Worm (Caenorhabditis elegans) whole organism, L4 larva: ENCODE data around the gene F39D8.3.

Experiments
- F10B5.3 ChIP-seq: sonication (generic microtip); optimal IDR thresholded peaks from 2 replicates; lab custom pipeline; 2016; ENCODE audit warnings: mild to moderate bottlenecking, missing genetic modification characterization, missing compliant biosample characterization
- F26F4.8 ChIP-seq: fragments of 200-800 bp; sonication (Bioruptor generic); conservative IDR thresholded peaks from 2 replicates; pipeline ENCODE4 v1.3.6; 2022; ENCODE audit warnings: missing genetic modification characterization, missing compliant biosample characterization
- T20F7.1 ChIP-seq: fragments of 200-800 bp; sonication (Bioruptor generic); optimal IDR thresholded peaks from 2 replicates; lab custom pipeline; 2018; ENCODE audit warnings: mild to moderate bottlenecking, missing genetic modification characterization, missing compliant biosample characterization
- Y48G9A.11 ChIP-seq: fragments of 200-800 bp; sonication (Bioruptor generic); IDR thresholded peaks from 2 replicates; pipeline ENCODE4 v1.3.6; 2022; ENCODE audit warnings: missing genetic modification reagents, missing genetic modification characterization, missing compliant biosample characterization
- Y75B8A.6 ChIP-seq: fragments of 200-800 bp; sonication (Bioruptor generic); IDR thresholded peaks from 2 replicates; pipeline ENCODE4 v1.3.6; 2022; ENCODE audit warnings: missing genetic modification reagents, missing genetic modification characterization, missing compliant biosample characterization
- ZK546.5 ChIP-seq, 2 experiments: sonication (generic microtip); optimal IDR thresholded peaks; 2 replicates each; lab custom pipeline; 2017; ENCODE audit warnings: missing biosample characterization in 2 of 2, missing genetic modification characterization in 2 of 2
- aha-1 ChIP-seq: fragments of 150-350 bp; peaks from one replicate; lab custom pipeline; 2014; ENCODE audit warnings: missing biosample characterization, missing genetic modification characterization
- aly-2 ChIP-seq: sonication (generic microtip); optimal IDR thresholded peaks from 2 replicates; lab custom pipeline; 2018; ENCODE audit warnings: missing biosample characterization, missing genetic modification characterization
- arid-1 ChIP-seq: fragments of 200-800 bp; sonication (Bioruptor generic); conservative IDR thresholded peaks from 2 replicates; pipeline ENCODE4 v1.3.6; 2022; ENCODE audit warnings: missing genetic modification reagents, missing genetic modification characterization, missing compliant biosample characterization
- ceh-32 ChIP-seq: sonication (generic microtip); optimal IDR thresholded peaks from 2 replicates; lab custom pipeline; 2016; ENCODE audit warnings: mild to moderate bottlenecking, missing genetic modification characterization, missing compliant biosample characterization; ENCODE audit not compliant: poor library complexity
- ceh-44 ChIP-seq: fragments of 200-800 bp; sonication (Bioruptor generic); IDR thresholded peaks from 2 replicates; pipeline ENCODE4 v1.3.6; 2022; ENCODE audit warnings: missing genetic modification reagents, missing genetic modification characterization, missing compliant biosample characterization
- cey-2 ChIP-seq: sonication (generic microtip); optimal IDR thresholded peaks from 3 replicates; lab custom pipeline; 2017; ENCODE audit warnings: missing genetic modification characterization, mild to moderate bottlenecking, missing compliant biosample characterization, antibody characterized with exemption, borderline replicate concordance; ENCODE audit not compliant: insufficient read depth
- ctbp-1 ChIP-seq: fragments of 200-800 bp; sonication (Bioruptor generic); IDR thresholded peaks from 2 replicates; pipeline ENCODE4 v1.3.6; 2022; ENCODE audit warnings: missing genetic modification reagents, missing genetic modification characterization, missing compliant biosample characterization
- daf-19 ChIP-seq: fragments of 200-800 bp; sonication (Bioruptor generic); conservative IDR thresholded peaks from 2 replicates; pipeline ENCODE4 v1.3.6; 2022; ENCODE audit warnings: missing genetic modification characterization, missing compliant biosample characterization
- dmd-9 ChIP-seq: fragments of 200-800 bp; sonication (Bioruptor generic); IDR thresholded peaks from 2 replicates; pipeline ENCODE4 v1.3.6; 2022; ENCODE audit warnings: missing genetic modification reagents, missing genetic modification characterization, missing compliant biosample characterization
- dpl-1 ChIP-seq: fragments of 150-350 bp; optimal IDR thresholded peaks from 2 replicates; lab custom pipeline; 2014; ENCODE audit warnings: missing biosample characterization, missing genetic modification reagents, missing genetic modification characterization
- duxl-1 ChIP-seq: sonication (generic microtip); optimal IDR thresholded peaks from 2 replicates; lab custom pipeline; 2016; ENCODE audit warnings: mild to moderate bottlenecking, missing genetic modification characterization, moderate library complexity, missing compliant biosample characterization; ENCODE audit not compliant: poor library complexity
- fos-1 ChIP-seq: fragments of 150-350 bp; optimal IDR thresholded peaks from 2 replicates; lab custom pipeline; 2014; ENCODE audit warnings: missing biosample characterization, missing genetic modification characterization
- hlh-11 ChIP-seq: fragments of 200-800 bp; sonication (Bioruptor generic); optimal IDR thresholded peaks from 2 replicates; lab custom pipeline; 2018; ENCODE audit warnings: mild to moderate bottlenecking, missing genetic modification characterization, missing compliant biosample characterization
- jun-1 ChIP-seq: fragments of 150-350 bp; optimal IDR thresholded peaks from 2 replicates; lab custom pipeline; 2014; ENCODE audit warnings: missing biosample characterization, missing genetic modification reagents, missing genetic modification characterization
- lim-7 ChIP-seq: fragments of 200-800 bp; sonication (Bioruptor generic); IDR thresholded peaks from 2 replicates; pipeline ENCODE4 v1.3.6; 2022; ENCODE audit warnings: missing genetic modification characterization, missing compliant biosample characterization
- lin-1 ChIP-seq: fragments of 200-800 bp; sonication (Bioruptor generic); IDR thresholded peaks from 2 replicates; pipeline ENCODE4 v1.3.6; 2022; ENCODE audit warnings: missing genetic modification reagents, missing genetic modification characterization, missing compliant biosample characterization
- lin-38 ChIP-seq: fragments of 200-800 bp; sonication (Bioruptor generic); IDR thresholded peaks from 2 replicates; pipeline ENCODE4 v1.3.6; 2022; ENCODE audit warnings: missing genetic modification reagents, missing genetic modification characterization, missing compliant biosample characterization
- madf-5 ChIP-seq, 2 experiments: fragments of 200-800 bp; sonication (Bioruptor generic); IDR thresholded peaks; 2 replicates each; pipeline ENCODE4 v1.3.6; 2022; ENCODE audit warnings: missing compliant biosample characterization in 2 of 2, missing genetic modification characterization in 2 of 2
- madf-9 ChIP-seq: fragments of 200-800 bp; sonication (Bioruptor generic); conservative IDR thresholded peaks from 2 replicates; pipeline ENCODE4 v1.3.6; 2022; ENCODE audit warnings: missing genetic modification reagents, missing genetic modification characterization, missing compliant biosample characterization
- mdt-29 ChIP-seq: fragments of 200-800 bp; sonication (Bioruptor generic); IDR thresholded peaks from 2 replicates; pipeline ENCODE4 v1.3.6; 2022; ENCODE audit warnings: missing genetic modification reagents, missing genetic modification characterization, missing compliant biosample characterization
- mep-1 ChIP-seq: fragments of 150-350 bp; sonication (generic microtip); optimal IDR thresholded peaks from 3 replicates; lab custom pipeline; 2014; ENCODE audit warnings: missing biosample characterization, missing genetic modification characterization
- mxl-2 ChIP-seq: fragments of 200-800 bp; sonication (Bioruptor generic); conservative IDR thresholded peaks from 2 replicates; pipeline ENCODE4 v1.3.6; 2022; ENCODE audit warnings: missing genetic modification reagents, missing genetic modification characterization, missing compliant biosample characterization
- mxl-3 ChIP-seq: fragments of 200-800 bp; sonication (Bioruptor generic); optimal IDR thresholded peaks from 2 replicates; lab custom pipeline; 2018; ENCODE audit warnings: mild to moderate bottlenecking, missing genetic modification characterization, missing compliant biosample characterization
- nhr-102 ChIP-seq: sonication (generic microtip); optimal IDR thresholded peaks from 2 replicates; lab custom pipeline; 2016; ENCODE audit warnings: mild to moderate bottlenecking, missing genetic modification characterization, moderate library complexity, missing compliant biosample characterization
- nhr-11 ChIP-seq: fragments of 150-350 bp; optimal IDR thresholded peaks from 2 replicates; lab custom pipeline; 2014; ENCODE audit warnings: missing biosample characterization, missing genetic modification characterization
- nhr-25 ChIP-seq: sonication (generic microtip); optimal IDR thresholded peaks from 2 replicates; lab custom pipeline; 2017; ENCODE audit warnings: missing genetic modification characterization, mild to moderate bottlenecking, missing compliant biosample characterization, antibody characterized with exemption, moderate library complexity, borderline replicate concordance; ENCODE audit not compliant: insufficient read depth
- nhr-41 ChIP-seq: fragments of 200-800 bp; sonication (Bioruptor generic); IDR thresholded peaks from 2 replicates; pipeline ENCODE4 v1.3.6; 2022; ENCODE audit warnings: missing genetic modification reagents, missing genetic modification characterization, missing compliant biosample characterization
- nhr-48 ChIP-seq: sonication (generic microtip); optimal IDR thresholded peaks from 2 replicates; lab custom pipeline; 2016; ENCODE audit warnings: mild to moderate bottlenecking, missing genetic modification characterization, missing compliant biosample characterization
- nhr-76 ChIP-seq: fragments of 150-350 bp; optimal IDR thresholded peaks from 2 replicates; lab custom pipeline; 2014; ENCODE audit warnings: missing biosample characterization, missing genetic modification characterization
- pqm-1 ChIP-seq: sonication (generic microtip); optimal IDR thresholded peaks from 2 replicates; lab custom pipeline; 2017; ENCODE audit warnings: missing biosample characterization, missing genetic modification characterization
- rbr-2 ChIP-seq: sonication (generic microtip); optimal IDR thresholded peaks from 2 replicates; lab custom pipeline; 2016; ENCODE audit warnings: missing genotype, missing genetic modification characterization, missing compliant biosample characterization
- saeg-2 ChIP-seq: fragments of 200-800 bp; sonication (Bioruptor generic); IDR thresholded peaks from 2 replicates; pipeline ENCODE4 v1.3.6; 2022; ENCODE audit warnings: missing genetic modification reagents, missing genetic modification characterization, missing compliant biosample characterization
- set-16 ChIP-seq: fragments of 200-800 bp; sonication (Bioruptor generic); IDR thresholded peaks from 2 replicates; pipeline ENCODE4 v1.3.6; 2022; ENCODE audit warnings: missing genetic modification reagents, missing genetic modification characterization, missing compliant biosample characterization
- skn-1 ChIP-seq: fragments of 150-350 bp; optimal IDR thresholded peaks from 2 replicates; lab custom pipeline; 2014; ENCODE audit warnings: missing biosample characterization, missing genetic modification characterization
- snpc-1.2 ChIP-seq: fragments of 200-800 bp; sonication (Bioruptor generic); IDR thresholded peaks from 2 replicates; pipeline ENCODE4 v1.3.6; 2022; ENCODE audit warnings: missing genetic modification reagents, missing genetic modification characterization, missing compliant biosample characterization
- unc-39 ChIP-seq: sonication (generic microtip); optimal IDR thresholded peaks from 2 replicates; lab custom pipeline; 2017; ENCODE audit warnings: missing biosample characterization, missing genetic modification characterization
- unc-62 ChIP-seq, 3 experiments: fragments of 150-350 bp in 1 of 3; sonication (generic microtip); optimal IDR thresholded peaks in 2 of 3; peaks in 1 of 3; 1 replicate in 1 of 3; 2 replicates in 2 of 3; lab custom pipeline; 2014 to 2017; ENCODE audit warnings: missing biosample characterization in 3 of 3, missing genetic modification characterization in 3 of 3, missing genetic modification reagents in 3 of 3, missing genotype in 1 of 3
- zag-1 ChIP-seq: fragments of 150-350 bp; optimal IDR thresholded peaks from 2 replicates; lab custom pipeline; 2014; ENCODE audit warnings: missing biosample characterization, missing genetic modification characterization
- zfp-3 ChIP-seq: fragments of 200-800 bp; sonication (Bioruptor generic); conservative IDR thresholded peaks from 2 replicates; pipeline ENCODE4 v1.3.6; 2022; ENCODE audit warnings: missing genetic modification reagents, missing genetic modification characterization, missing compliant biosample characterization
- ztf-11 ChIP-seq: fragments of 150-350 bp; optimal IDR thresholded peaks from 2 replicates; lab custom pipeline; 2014; ENCODE audit warnings: missing biosample characterization, missing genetic modification characterization
- ztf-7 ChIP-seq: fragments of 150-350 bp; optimal IDR thresholded peaks from 2 replicates; lab custom pipeline; 2014; ENCODE audit warnings: missing biosample characterization, missing genetic modification characterization

The F39D8.3 gene

ce11 chrX:15420671-15421070 lies at the start of gene F39D8.3:
TSS of gene F39D8.3 (plus strand) at chrX:15420971.
- TF ChIP-seq snpc-1.2 (GFP tag; lab: Robert Waterston, UW) (no peak), F10B5.3 (no peak), cey-2 (no peak), ztf-7 (tag; lab: Kevin White, UChicago) (no peak), hlh-11 (peak; percentile 22)

DNA sequence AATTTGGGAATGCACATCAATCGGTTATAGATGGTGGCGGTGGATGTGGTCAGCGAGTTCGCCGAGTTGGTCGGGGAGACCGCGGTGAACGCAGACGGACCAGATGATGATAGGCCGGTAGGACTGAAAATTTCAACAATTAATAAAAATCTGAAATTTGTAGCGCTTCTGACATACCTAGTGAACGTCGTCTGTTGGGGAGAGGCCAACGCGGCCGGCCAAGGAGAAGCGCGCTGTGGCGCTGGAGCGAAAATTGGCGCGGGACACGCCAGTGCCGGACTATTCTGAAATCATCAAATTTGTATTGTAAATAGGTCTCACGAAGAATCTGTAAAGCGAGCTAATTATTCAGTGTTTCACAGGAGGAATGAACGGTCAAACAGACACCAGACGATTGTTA lies 48.0 kb upstream of the F39D8.3 start:
- TF ChIP-seq arid-1 (GFP tag; lab: Robert Waterston, UW) (0 out of 2 replicates have a peak, but pooled peaks have one; percentile 22), aha-1 (tag; lab: Kevin White, UChicago) (peak; percentile 77), nhr-25 (no peak), ztf-7 (tag; lab: Kevin White, UChicago) (no peak), mep-1 (tag; lab: Kevin White, UChicago) (no peak), set-16 (0 out of 2 replicates have a peak, but pooled peaks have one; percentile 40)

DNA sequence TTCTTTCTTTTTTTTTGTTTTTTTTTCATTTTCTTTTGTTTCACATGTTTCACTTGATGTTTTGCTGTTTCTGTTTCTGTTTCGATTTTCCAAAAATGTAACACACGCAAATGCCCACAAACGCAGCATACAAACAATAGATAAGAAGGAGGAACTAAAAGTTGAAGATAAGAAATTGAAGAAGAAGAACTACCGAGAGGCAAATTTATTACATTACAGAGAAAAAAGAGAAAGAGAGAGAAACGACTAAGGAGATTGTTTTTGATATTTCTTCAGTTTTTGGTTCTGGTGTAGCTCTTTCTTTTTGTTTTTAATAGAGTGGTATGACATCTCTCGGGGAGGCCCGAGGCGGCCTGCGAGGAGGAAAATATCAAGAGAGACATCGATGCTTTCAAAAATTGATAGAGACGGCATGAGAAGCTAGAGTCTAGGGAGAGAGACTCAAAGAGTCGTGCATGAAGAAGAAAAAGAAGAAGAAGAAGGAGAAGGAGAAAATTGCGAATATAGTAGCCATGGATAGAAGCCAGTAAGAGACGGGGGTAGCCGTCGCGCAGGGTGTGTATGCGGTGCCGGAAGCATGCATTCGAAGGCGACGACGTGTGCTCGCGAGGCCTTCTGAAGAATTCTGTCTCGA lies 47.2 kb upstream of the F39D8.3 start:
- TF ChIP-seq nhr-76 (no peak), set-16 (peak; percentile 64), ceh-32 (no peak), ZK546.5 (tag; optimal IDR thresholded peaks at IDR 0.05; lab: Kevin White, UChicago) (no peak), F26F4.8 (no peak), unc-62 (GFP tag; optimal IDR thresholded peaks at IDR 0.05 in 1 of 2; lab: Kevin White, UChicago) (peak in 1 of 2 experiments; percentile 92), unc-62 (tag; optimal IDR thresholded peaks at IDR 0.05; lab: Kevin White, UChicago) (no peak), madf-9 (no peak), dmd-9 (GFP tag; lab: Robert Waterston, UW) (no peak), ztf-11 (tag; lab: Kevin White, UChicago) (no peak), pqm-1 (tag; lab: Kevin White, UChicago) (peak; percentile 75), dpl-1 (GFP tag; lab: Kevin White, UChicago) (no peak), fos-1 (tag; lab: Kevin White, UChicago) (no peak), zfp-3 (GFP tag; lab: Robert Waterston, UW) (no peak), aly-2 (tag; lab: Kevin White, UChicago) (no peak), nhr-48 (tag; lab: Kevin White, UChicago) (no peak), zag-1 (tag; lab: Kevin White, UChicago) (no peak), saeg-2 (GFP tag; lab: Robert Waterston, UW) (no peak), daf-19 (GFP tag; lab: Robert Waterston, UW) (no peak), mxl-2 (GFP tag; lab: Robert Waterston, UW) (no peak), ceh-44 (GFP tag; lab: Robert Waterston, UW) (no peak), lim-7 (GFP tag; lab: Robert Waterston, UW) (no peak), nhr-11 (tag; lab: Kevin White, UChicago) (peak; percentile 82), arid-1 (GFP tag; lab: Robert Waterston, UW) (no peak), skn-1 (tag; lab: Kevin White, UChicago) (no peak), duxl-1 (no peak), madf-5 (GFP tag; IDR thresholded peaks at IDR 0.05; lab: Robert Waterston, UW) (no peak), mdt-29 (GFP tag; lab: Robert Waterston, UW) (no peak), Y48G9A.11 (GFP tag; lab: Robert Waterston, UW) (no peak), jun-1 (tag; lab: Kevin White, UChicago) (no peak), T20F7.1 (GFP tag; lab: Kevin White, UChicago) (peak; percentile 4), Y75B8A.6 (GFP tag; lab: Robert Waterston, UW) (no peak), ctbp-1 (GFP tag; lab: Robert Waterston, UW) (peak; percentile 54; the same call in 1 of the 2 replicates), nhr-102 (no peak), lin-38 (GFP tag; lab: Robert Waterston, UW) (peak; percentile 16; the same call in 1 of the 2 replicates), unc-39 (tag; lab: Kevin White, UChicago) (no peak), mxl-3 (GFP tag; lab: Kevin White, UChicago) (no peak), nhr-41 (GFP tag; lab: Robert Waterston, UW) (no peak), lin-1 (no peak), rbr-2 (tag; lab: Kevin White, UChicago) (peak; percentile 49)
